Fruit fly (Drosophila melanogaster): ENCODE data around the gene ATPsynepsilonL.

The ATPsynepsilonL gene

DNA sequence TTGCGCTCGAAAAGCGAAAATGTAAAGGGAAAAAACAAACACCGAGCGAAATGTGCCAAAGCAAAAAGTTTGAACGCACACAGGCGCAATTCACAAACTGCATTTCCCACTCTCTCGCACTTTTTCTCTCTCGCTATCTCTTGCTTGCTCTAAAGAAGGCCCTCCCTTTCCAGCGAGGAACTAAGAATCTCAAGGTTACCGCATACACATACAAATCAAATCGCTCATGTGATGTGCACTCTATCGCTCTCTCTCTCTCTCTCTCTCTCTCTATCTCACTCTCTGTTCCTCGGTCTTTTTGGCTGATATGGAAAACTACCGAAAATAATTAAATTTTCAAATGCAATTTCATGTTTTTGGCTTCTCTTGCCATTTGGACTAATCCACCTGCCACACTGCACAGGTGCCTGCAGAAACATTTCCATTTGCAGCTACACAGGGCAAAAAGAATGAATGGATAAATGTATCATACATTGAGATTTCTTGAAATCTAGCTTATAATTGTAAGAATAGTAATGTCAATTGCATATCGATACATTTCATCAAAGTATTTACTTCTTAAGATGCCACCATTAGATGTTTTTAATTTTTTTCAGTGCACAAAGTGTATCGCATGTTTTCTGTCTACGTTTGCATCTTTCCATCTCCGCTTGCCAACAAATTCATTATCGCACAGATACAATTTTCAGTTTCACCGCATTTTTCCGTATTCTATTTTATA lies 42.1 kb upstream of the ATPsynepsilonL start (continued):
- TF ChIP-seq svp (GFP tag): peak; percentile 23
- TF ChIP-seq CG1621 (tag; optimal IDR thresholded peaks at IDR 0.05): peak; percentile 73
- peak; percentile 78 for TF ChIP-seq Gug (GFP tag; IDR thresholded peaks at IDR 0.05)
- TF ChIP-seq CG16779 (tag; optimal IDR thresholded peaks at IDR 0.05): peak; percentile 33
- peak; percentile 92 for TF ChIP-seq Eip78C (GFP tag)
- peak; percentile 79 for TF ChIP-seq net (GFP tag; optimal IDR thresholded peaks at IDR 0.05)
- peak; percentile 43 for TF ChIP-seq Ets21C (GFP tag; optimal IDR thresholded peaks at IDR 0.05)
- TF ChIP-seq Ets96B (tag; optimal IDR thresholded peaks at IDR 0.05): peak; percentile 74
- TF ChIP-seq esn (GFP tag; optimal IDR thresholded peaks at IDR 0.05): peak; percentile 61
- TF ChIP-seq CG11294 (GFP tag; IDR thresholded peaks at IDR 0.05): peak; percentile 80
- TF ChIP-seq CG8119 (GFP tag; IDR thresholded peaks at IDR 0.05): peak; percentile 80
- peak; percentile 84 for TF ChIP-seq Hr4 (GFP tag; optimal IDR thresholded peaks at IDR 0.05)
- TF ChIP-seq pdm3 (GFP tag; optimal IDR thresholded peaks at IDR 0.05): peak; percentile 74
- TF ChIP-seq CG9139 (GFP tag; optimal IDR thresholded peaks at IDR 0.05): peak; percentile 11
- TF ChIP-seq topi (GFP tag; optimal IDR thresholded peaks at IDR 0.05): peak; percentile 51
- peak; percentile 1 for TF ChIP-seq dsx (GFP tag; optimal IDR thresholded peaks at IDR 0.05; ENCODE audit: poor library complexity, severe bottlenecking)
- TF ChIP-seq fd59A (GFP tag; optimal IDR thresholded peaks at IDR 0.05): peak; percentile 70
- peak; percentile 50 for TF ChIP-seq vri (GFP tag; optimal IDR thresholded peaks at IDR 0.05)
- peak; percentile 25 for TF ChIP-seq CG4318 (GFP tag; optimal IDR thresholded peaks at IDR 0.05)
- peak; percentile 42 for TF ChIP-seq lz (GFP tag; optimal IDR thresholded peaks at IDR 0.05)
- TF ChIP-seq CG31627 (GFP tag; optimal IDR thresholded peaks at IDR 0.05): peak; percentile 68
- peak; percentile 73 for TF ChIP-seq CG10631 (GFP tag; optimal IDR thresholded peaks at IDR 0.05)
- peak; percentile 72 for TF ChIP-seq CG3032 (tag; optimal IDR thresholded peaks at IDR 0.05)
- no peak for TF ChIP-seq fkh (GFP tag; optimal IDR thresholded peaks at IDR 0.05)
- TF ChIP-seq CG6808 (GFP tag; optimal IDR thresholded peaks at IDR 0.05): peak; percentile 49
- peak; percentile 38 for TF ChIP-seq Sox15 (GFP tag; optimal IDR thresholded peaks at IDR 0.05)
- peak; percentile 37 for TF ChIP-seq Lpt (GFP tag; optimal IDR thresholded peaks at IDR 0.05)
- TF ChIP-seq eg (GFP tag; IDR thresholded peaks at IDR 0.05): peak; percentile 90
- peak; percentile 8 for TF ChIP-seq Hr38 (GFP tag; optimal IDR thresholded peaks at IDR 0.05)
- peak; percentile 54 for TF ChIP-seq Hr39 (GFP tag; optimal IDR thresholded peaks at IDR 0.05)
- peak; percentile 39 for TF ChIP-seq CG8632 (GFP tag; optimal IDR thresholded peaks at IDR 0.05)
- TF ChIP-seq salr (GFP tag; optimal IDR thresholded peaks at IDR 0.05): peak; percentile 17 to 51
- TF ChIP-seq CG10669 (GFP tag; optimal IDR thresholded peaks at IDR 0.05): peak; percentile 68
- TF ChIP-seq Smox (GFP tag; optimal IDR thresholded peaks at IDR 0.05): peak; percentile 45
- peak; percentile 43 for TF ChIP-seq CG34406 (GFP tag; optimal IDR thresholded peaks at IDR 0.05)
- no peak for TF ChIP-seq fd85E (GFP tag; optimal IDR thresholded peaks at IDR 0.05)
- TF ChIP-seq OdsH (GFP tag; optimal IDR thresholded peaks at IDR 0.05): peak; percentile 80
- no peak for TF ChIP-seq CG6854 (GFP tag; optimal IDR thresholded peaks at IDR 0.05)

DNA sequence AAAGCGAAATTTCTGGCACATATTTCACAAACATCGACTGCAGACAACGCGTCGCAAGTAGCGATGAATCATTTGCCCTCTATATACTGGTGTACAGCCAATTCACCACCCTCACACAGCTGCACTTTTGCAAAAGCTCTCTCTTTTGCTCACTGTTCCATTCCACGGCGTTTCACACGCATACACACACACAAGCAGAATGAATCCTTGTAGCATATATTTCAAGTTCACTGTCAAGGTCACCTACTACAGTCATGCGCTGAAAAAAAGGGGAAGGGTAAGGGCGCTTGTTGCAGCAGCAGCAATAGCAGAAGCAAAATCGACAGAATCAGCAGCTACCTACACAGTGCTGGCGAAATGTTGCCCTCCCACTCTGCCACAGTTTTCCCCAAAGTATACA lies 40.9 kb upstream of the ATPsynepsilonL start:
- no peak for TF ChIP-seq Eip93F (GFP tag; optimal IDR thresholded peaks at IDR 0.05)
- peak; percentile 25 for TF ChIP-seq vri (GFP tag; optimal IDR thresholded peaks at IDR 0.05)
- no peak for TF ChIP-seq CG9139 (GFP tag; optimal IDR thresholded peaks at IDR 0.05)
- TF ChIP-seq spab (GFP tag; optimal IDR thresholded peaks at IDR 0.05): no peak
- TF ChIP-seq CG6854 (GFP tag; optimal IDR thresholded peaks at IDR 0.05): peak; percentile 6
- TF ChIP-seq Eip75B (GFP tag; optimal IDR thresholded peaks at IDR 0.05): peak; percentile 23
- peak in 1 of 2 experiments; percentile 14 for TF ChIP-seq ss (GFP tag; optimal IDR thresholded peaks at IDR 0.05)
- TF ChIP-seq CG3032 (tag; optimal IDR thresholded peaks at IDR 0.05): peak; percentile 6
- peak in 1 of 2 experiments; percentile 17 for TF ChIP-seq salr (GFP tag; optimal IDR thresholded peaks at IDR 0.05)
- TF ChIP-seq CG6808 (GFP tag; optimal IDR thresholded peaks at IDR 0.05): no peak
- TF ChIP-seq CG10669 (GFP tag; optimal IDR thresholded peaks at IDR 0.05): no peak
- TF ChIP-seq fkh (GFP tag; optimal IDR thresholded peaks at IDR 0.05): no peak
- TF ChIP-seq Hr39 (GFP tag; optimal IDR thresholded peaks at IDR 0.05): peak; percentile 29
- no peak for TF ChIP-seq Ets21C (GFP tag; optimal IDR thresholded peaks at IDR 0.05)
- TF ChIP-seq CG6163 (GFP tag; IDR thresholded peaks at IDR 0.05): 0 out of 3 replicates have a peak, but pooled peaks have one; percentile 11
